Worm (Caenorhabditis elegans) whole organism, mixed stage, embryonic: ENCODE measurements around the gene Y48A6B.3.

ENCODE experiments used
- ceh-39 ChIP-seq: fragments of 150-350 bp; optimal IDR thresholded peaks from 2 replicates; lab custom pipeline; 2014; ENCODE audit warnings: missing biosample characterization, missing genetic modification characterization
- cnd-1 ChIP-seq: fragments of 200-800 bp; sonication (Bioruptor generic); optimal IDR thresholded peaks from 2 replicates; lab custom pipeline; 2018; ENCODE audit warnings: mild to moderate bottlenecking, missing genetic modification characterization, missing compliant biosample characterization
- nhr-12 ChIP-seq: fragments of 150-350 bp; optimal IDR thresholded peaks from 2 replicates; lab custom pipeline; 2014; ENCODE audit warnings: missing biosample characterization, missing genetic modification characterization
- nhr-237 ChIP-seq: fragments of 150-350 bp; optimal IDR thresholded peaks from 2 replicates; lab custom pipeline; 2014; ENCODE audit warnings: missing biosample characterization, missing genetic modification characterization
- nhr-28 ChIP-seq: fragments of 150-350 bp; optimal IDR thresholded peaks from 2 replicates; lab custom pipeline; 2014; ENCODE audit warnings: missing biosample characterization, missing genetic modification characterization
- nhr-76 ChIP-seq: sonication (generic microtip); optimal IDR thresholded peaks from 2 replicates; lab custom pipeline; 2017; ENCODE audit warnings: missing biosample characterization, missing genetic modification characterization
- snpc-4 ChIP-seq: fragments of 150-350 bp; optimal IDR thresholded peaks from 2 replicates; lab custom pipeline; 2014; ENCODE audit warnings: missing biosample characterization, missing genetic modification characterization
- unc-39 ChIP-seq: fragments of 150-350 bp; optimal IDR thresholded peaks from 2 replicates; lab custom pipeline; 2014; ENCODE audit warnings: missing biosample characterization, missing genetic modification characterization
- ztf-11 ChIP-seq: fragments of 150-350 bp; optimal IDR thresholded peaks from 2 replicates; lab custom pipeline; 2014; ENCODE audit warnings: missing biosample characterization, missing genetic modification characterization

ce11 chrIII:11046549-11046948 lies 38.5 kb downstream of the Y48A6B.3 start:
- no peak for TF ChIP-seq nhr-28 (tag; lab: Kevin White, UChicago)
- TF ChIP-seq nhr-237 (tag; lab: Kevin White, UChicago) = no peak
- TF ChIP-seq nhr-76 (tag; lab: Kevin White, UChicago) = no peak
- no peak for TF ChIP-seq ceh-39 (tag; lab: Kevin White, UChicago)
- no peak for TF ChIP-seq cnd-1 (tag; lab: Kevin White, UChicago)
- no peak for TF ChIP-seq nhr-12
- no peak for TF ChIP-seq ztf-11
- TF ChIP-seq unc-39 = no peak
- no peak for TF ChIP-seq snpc-4 (tag; lab: Kevin White, UChicago)
